Worm (Caenorhabditis elegans): ENCODE measurements around the gene twk-9.

The twk-9 gene

DNA sequence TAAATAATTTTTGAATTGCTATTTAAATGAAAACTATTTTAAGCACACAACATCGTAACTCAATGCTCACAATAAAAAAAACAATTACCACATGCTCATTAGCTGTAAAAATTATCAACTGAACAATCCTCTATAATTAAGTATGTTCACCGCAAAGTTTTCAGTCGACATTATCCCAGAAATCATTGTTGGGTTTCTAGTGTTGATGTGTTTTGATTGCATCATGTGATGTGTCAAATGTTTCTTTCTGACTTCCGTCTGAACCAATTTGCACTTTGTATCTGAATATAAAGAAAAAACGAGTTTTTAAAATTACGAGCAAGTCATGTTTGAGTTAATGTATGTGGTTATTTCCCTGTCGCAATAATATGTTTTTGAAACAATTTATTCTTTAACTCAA, 24.9 kb downstream of the twk-9 start:
- TF ChIP-seq ztf-7 (tag; optimal IDR thresholded peaks at IDR 0.05) (peak; percentile 95), pqm-1 (tag; optimal IDR thresholded peaks at IDR 0.05) (no peak), aha-1 (tag) (peak; percentile 86), ceh-32 (tag; optimal IDR thresholded peaks at IDR 0.05; ENCODE audit: poor library complexity) (no peak), ZK546.5 (tag; optimal IDR thresholded peaks at IDR 0.05) (no peak), unc-62 (GFP tag; optimal IDR thresholded peaks at IDR 0.05 in 1 of 2) (peak in 1 of 2 experiments; percentile 16), unc-62 (tag; optimal IDR thresholded peaks at IDR 0.05) (no peak), php-3 (GFP tag; IDR thresholded peaks at IDR 0.05) (no peak)

- TF ChIP-seq attf-4 (tag; optimal IDR thresholded peaks at IDR 0.05) = no peak
- no peak for TF ChIP-seq zip-2 (tag; optimal IDR thresholded peaks at IDR 0.05)
- TF ChIP-seq madf-9 (GFP tag; conservative IDR thresholded peaks at IDR 0.05) = peak; percentile 37
- TF ChIP-seq ctbp-1 (GFP tag; IDR thresholded peaks at IDR 0.05) = peak; percentile 61
- TF ChIP-seq F10B5.3 (tag; optimal IDR thresholded peaks at IDR 0.05) = no peak
- no peak for TF ChIP-seq ces-1 (GFP tag; optimal IDR thresholded peaks at IDR 0.05)
- no peak for TF ChIP-seq ceh-32 (tag; optimal IDR thresholded peaks at IDR 0.05; ENCODE audit: poor library complexity)
- TF ChIP-seq unc-130 (GFP tag; optimal IDR thresholded peaks at IDR 0.05) = no peak
- no peak for TF ChIP-seq snpc-1.2 (GFP tag; IDR thresholded peaks at IDR 0.05)
- no peak for TF ChIP-seq aly-2 (tag; optimal IDR thresholded peaks at IDR 0.05)
- TF ChIP-seq sdz-12 (GFP tag; optimal IDR thresholded peaks at IDR 0.05) = no peak
- TF ChIP-seq pqm-1 (tag; optimal IDR thresholded peaks at IDR 0.05) = peak; percentile 27
- no peak for TF ChIP-seq nhr-237 (tag; optimal IDR thresholded peaks at IDR 0.05)
- peak; percentile 65 for TF ChIP-seq nhr-25 (tag; optimal IDR thresholded peaks at IDR 0.05; ENCODE audit: borderline replicate concordance, insufficient read depth)
- TF ChIP-seq madf-5 (GFP tag; IDR thresholded peaks at IDR 0.05) = no peak
- TF ChIP-seq mep-1 (tag; optimal IDR thresholded peaks at IDR 0.05) = peak; percentile 83
- TF ChIP-seq zip-11 (GFP tag; IDR thresholded peaks at IDR 0.05) = no peak
- no peak for TF ChIP-seq Y75B8A.6 (GFP tag; IDR thresholded peaks at IDR 0.05)
- TF ChIP-seq arid-1 (GFP tag; conservative IDR thresholded peaks at IDR 0.05) = 0 out of 2 replicates have a peak, but pooled peaks have one; percentile 12
- no peak for TF ChIP-seq R02D3.7 (tag; optimal IDR thresholded peaks at IDR 0.05)
- no peak for TF ChIP-seq fos-1 (tag; optimal IDR thresholded peaks at IDR 0.05)
- TF ChIP-seq hif-1 (tag; optimal IDR thresholded peaks at IDR 0.05) = peak; percentile 84 to 99
- TF ChIP-seq nhr-41 (GFP tag; IDR thresholded peaks at IDR 0.05) = no peak
- no peak for TF ChIP-seq egl-43 (GFP tag; IDR thresholded peaks at IDR 0.05)
- TF ChIP-seq lin-15B (tag; optimal IDR thresholded peaks at IDR 0.05) = no peak
- TF ChIP-seq lir-3 (tag; optimal IDR thresholded peaks at IDR 0.05) = no peak
- no peak for TF ChIP-seq spr-1 (tag; optimal IDR thresholded peaks at IDR 0.05)
- TF ChIP-seq hmg-1.1 (GFP tag; IDR thresholded peaks at IDR 0.05) = no peak; the same call in 1 of the 2 replicates
- no peak for TF ChIP-seq T26A8.4 (GFP tag; IDR thresholded peaks at IDR 0.05)
- TF ChIP-seq nhr-6 (tag; optimal IDR thresholded peaks at IDR 0.05) = peak; percentile 26
- 0 out of 2 replicates have a peak, but pooled peaks have one; percentile 14 for TF ChIP-seq lin-29 (GFP tag; IDR thresholded peaks at IDR 0.05)
- peak; percentile 27 for TF ChIP-seq nhr-10 (tag; optimal IDR thresholded peaks at IDR 0.05)
- no peak for TF ChIP-seq daf-19 (GFP tag; conservative IDR thresholded peaks at IDR 0.05)
- TF ChIP-seq F44E2.7 (GFP tag; IDR thresholded peaks at IDR 0.05) = no peak
- no peak for TF ChIP-seq mxl-2 (GFP tag; conservative IDR thresholded peaks at IDR 0.05)
- no peak for TF ChIP-seq php-3 (GFP tag; IDR thresholded peaks at IDR 0.05)
- TF ChIP-seq unc-62 (GFP tag; optimal IDR thresholded peaks at IDR 0.05 in 1 of 2) = peak in 1 of 2 experiments; percentile 97
- TF ChIP-seq unc-62 (tag; optimal IDR thresholded peaks at IDR 0.05) = no peak
- no peak for TF ChIP-seq Y48G9A.11 (GFP tag; IDR thresholded peaks at IDR 0.05)
- TF ChIP-seq nhr-48 (tag; optimal IDR thresholded peaks at IDR 0.05) = peak; percentile 84
- TF ChIP-seq ceh-62 (tag; optimal IDR thresholded peaks at IDR 0.05) = no peak
- TF ChIP-seq ZK546.5 (tag; optimal IDR thresholded peaks at IDR 0.05) = no peak
- peak; percentile 15 for TF ChIP-seq ztf-7 (tag; optimal IDR thresholded peaks at IDR 0.05)
- no peak for TF ChIP-seq mdt-29 (GFP tag; IDR thresholded peaks at IDR 0.05)
- TF ChIP-seq ama-1 (optimal IDR thresholded peaks at IDR 0.05) = no peak
- TF ChIP-seq daf-8 (GFP tag; IDR thresholded peaks at IDR 0.05) = no peak
- no peak for TF ChIP-seq unc-39 (tag; optimal IDR thresholded peaks at IDR 0.05)
- TF ChIP-seq dmd-9 (GFP tag; IDR thresholded peaks at IDR 0.05) = no peak
- no peak for TF ChIP-seq ceh-28 (tag; optimal IDR thresholded peaks at IDR 0.05)
Observed at ce11 chrIV:9718396-9718795, 25.4 kb downstream of the twk-9 start.

Data from whole organism, L4 larva.